Worm (Caenorhabditis elegans) whole organism, late embryonic: Measurements from ENCODE around the gene D1086.11.

ENCODE experiments used
- C38D4.7 ChIP-seq: fragments of 200-800 bp; sonication (Bioruptor generic); optimal IDR thresholded peaks from 2 replicates; lab custom pipeline; 2018; ENCODE audit warnings: mild to moderate bottlenecking, missing genetic modification characterization, moderate library complexity, missing compliant biosample characterization
- T23F11.4 ChIP-seq: fragments of 200-800 bp; sonication (Bioruptor generic); optimal IDR thresholded peaks from 2 replicates; lab custom pipeline; 2018; ENCODE audit warnings: mild to moderate bottlenecking, missing genetic modification characterization, missing compliant biosample characterization
- ceh-14 ChIP-seq: sonication (generic microtip); optimal IDR thresholded peaks from 2 replicates; lab custom pipeline; 2016; ENCODE audit warnings: missing genotype, missing genetic modification characterization, missing compliant biosample characterization
- ceh-22 ChIP-seq: sonication (generic microtip); optimal IDR thresholded peaks from 2 replicates; lab custom pipeline; 2017; ENCODE audit warnings: missing biosample characterization, missing genetic modification characterization
- ceh-31 ChIP-seq: sonication (generic microtip); optimal IDR thresholded peaks from 2 replicates; lab custom pipeline; 2016; ENCODE audit warnings: missing genetic modification characterization, missing compliant biosample characterization
- ceh-6 ChIP-seq: fragments of 200-800 bp; sonication (Bioruptor generic); optimal IDR thresholded peaks from 2 replicates; lab custom pipeline; 2018; ENCODE audit warnings: mild to moderate bottlenecking, missing genetic modification characterization, missing compliant biosample characterization
- ceh-9 ChIP-seq: sonication (generic microtip); optimal IDR thresholded peaks from 2 replicates; lab custom pipeline; 2016; ENCODE audit warnings: mild to moderate bottlenecking, missing genetic modification characterization, inconsistent platforms, missing compliant biosample characterization
- dmd-4 ChIP-seq: sonication (generic microtip); optimal IDR thresholded peaks from 2 replicates; lab custom pipeline; 2016; ENCODE audit warnings: borderline replicate concordance, missing genetic modification characterization, missing compliant biosample characterization
- elt-2 ChIP-seq: sonication (generic microtip); optimal IDR thresholded peaks from 2 replicates; lab custom pipeline; 2016; ENCODE audit warnings: missing genetic modification reagents, missing genetic modification characterization, missing compliant biosample characterization
- ets-4 ChIP-seq: sonication (generic microtip); optimal IDR thresholded peaks from 2 replicates; lab custom pipeline; 2016; ENCODE audit warnings: missing genetic modification characterization, missing compliant biosample characterization
- eyg-1 ChIP-seq: sonication (generic microtip); optimal IDR thresholded peaks from 2 replicates; lab custom pipeline; 2016; ENCODE audit warnings: missing genotype, missing genetic modification characterization, missing compliant biosample characterization
- fax-1 ChIP-seq: sonication (generic microtip); optimal IDR thresholded peaks from 2 replicates; lab custom pipeline; 2016; ENCODE audit warnings: missing genotype, missing genetic modification characterization, missing compliant biosample characterization
- fkh-6 ChIP-seq: sonication (generic microtip); optimal IDR thresholded peaks from 2 replicates; lab custom pipeline; 2016; ENCODE audit warnings: missing genetic modification characterization, missing compliant biosample characterization
- hlh-30 ChIP-seq: sonication (generic microtip); optimal IDR thresholded peaks from 2 replicates; lab custom pipeline; 2017; ENCODE audit warnings: antibody characterized with exemption, missing genetic modification characterization, missing compliant biosample characterization; ENCODE audit not compliant: insufficient read depth
- nfya-1 ChIP-seq: sonication (generic microtip); optimal IDR thresholded peaks from 2 replicates; lab custom pipeline; 2017; ENCODE audit warnings: missing genetic modification characterization, mild to moderate bottlenecking, missing compliant biosample characterization, antibody characterized with exemption, moderate library complexity
- pag-3 ChIP-seq: sonication (generic microtip); optimal IDR thresholded peaks from 2 replicates; lab custom pipeline; 2016; ENCODE audit warnings: missing compliant biosample characterization, missing genetic modification characterization, borderline replicate concordance
- pha-4 ChIP-seq: fragments of 150-350 bp; optimal IDR thresholded peaks from 2 replicates; lab custom pipeline; 2018; ENCODE audit warnings: missing biosample characterization, missing genetic modification reagents, missing genetic modification characterization
- rnt-1 ChIP-seq: sonication (generic microtip); optimal IDR thresholded peaks from 2 replicates; lab custom pipeline; 2016; ENCODE audit warnings: missing genetic modification characterization, missing compliant biosample characterization
- sdc-2 ChIP-seq: sonication (generic microtip); optimal IDR thresholded peaks from 2 replicates; lab custom pipeline; 2016; ENCODE audit warnings: missing genotype, missing genetic modification characterization, missing compliant biosample characterization
- sox-2 ChIP-seq: fragments of 200-800 bp; sonication (Bioruptor generic); IDR thresholded peaks from 2 replicates; pipeline ENCODE4 v1.3.6; 2022; ENCODE audit warnings: missing genetic modification reagents, missing genetic modification characterization, missing compliant biosample characterization
- sox-4 ChIP-seq: sonication (generic microtip); optimal IDR thresholded peaks from 2 replicates; lab custom pipeline; 2017; ENCODE audit warnings: mild to moderate bottlenecking, missing genetic modification characterization, inconsistent platforms, missing compliant biosample characterization
- tbx-2 ChIP-seq: sonication (generic microtip); optimal IDR thresholded peaks from 2 replicates; lab custom pipeline; 2016; ENCODE audit warnings: missing genetic modification characterization, missing compliant biosample characterization
- ttx-3 ChIP-seq: sonication (generic microtip); optimal IDR thresholded peaks from 2 replicates; lab custom pipeline; 2016; ENCODE audit warnings: missing genetic modification reagents, missing genetic modification characterization, missing compliant biosample characterization
- unc-3 ChIP-seq, 2 experiments: fragments of 200-800 bp in 1 of 2; sonication (Bioruptor generic) in 1 of 2; sonication (generic microtip) in 1 of 2; conservative IDR thresholded peaks in 1 of 2; optimal IDR thresholded peaks in 1 of 2; 2 replicates each; pipeline versions ENCODE4 v1.3.6 to Lab custom; 2016 to 2022; ENCODE audit warnings: missing compliant biosample characterization in 2 of 2, missing genetic modification characterization in 2 of 2, missing genetic modification reagents in 1 of 2
- unc-55 ChIP-seq: sonication (generic microtip); optimal IDR thresholded peaks from 2 replicates; lab custom pipeline; 2017; ENCODE audit warnings: missing biosample characterization, missing genetic modification reagents, missing genetic modification characterization
- ztf-16 ChIP-seq: sonication (generic microtip); optimal IDR thresholded peaks from 2 replicates; lab custom pipeline; 2017; ENCODE audit warnings: missing genetic modification characterization, missing compliant biosample characterization

D1086.11 gene

ce11 chrV:14103970-14104369 lies 29.7 kb downstream of the D1086.11 start, which contains the start of gene D1086.9:
TSS of gene D1086.9 (plus strand) at chrV:14104270.
- TF ChIP-seq ttx-3, result no peak
- TF ChIP-seq pha-4, result no peak
- no peak for TF ChIP-seq unc-3 (GFP tag; conservative IDR thresholded peaks at IDR 0.05; lab: Robert Waterston, UW)
- no peak for TF ChIP-seq unc-3 (tag; optimal IDR thresholded peaks at IDR 0.05; lab: Kevin White, UChicago)
- no peak for TF ChIP-seq unc-55 (GFP tag; lab: Kevin White, UChicago)
- TF ChIP-seq, all 69 proteins: peak for 0

ce11 chrV:14107511-14107910 lies 33.3 kb downstream of the D1086.11 start, which contains the start of gene H39E23.3:
TSS of gene H39E23.3 (plus strand) at chrV:14107811.
- TF ChIP-seq sox-2 (no peak), ets-4 (tag; lab: Kevin White, UChicago) (no peak), sdc-2 (tag; lab: Kevin White, UChicago) (no peak), T23F11.4 (GFP tag; lab: Kevin White, UChicago) (no peak), ttx-3 (no peak), elt-2 (no peak), eyg-1 (no peak), fax-1 (tag; lab: Kevin White, UChicago) (no peak), ceh-22 (tag; lab: Kevin White, UChicago) (no peak), pag-3 (tag; lab: Kevin White, UChicago) (no peak), tbx-2 (tag; lab: Kevin White, UChicago) (no peak), ztf-16 (tag; lab: Kevin White, UChicago) (no peak), ceh-9 (no peak), dmd-4 (no peak), nfya-1 (no peak)
- TF ChIP-seq, all 69 proteins: peak for 0

ce11 chrV:14110042-14110441 lies 35.8 kb downstream of the D1086.11 start, which contains the start of gene H39E23.2:
TSS of gene H39E23.2 (plus strand) at chrV:14110342.
- no peak for TF ChIP-seq ceh-22 (tag; lab: Kevin White, UChicago)
- TF ChIP-seq elt-2, result no peak
- TF ChIP-seq C38D4.7 (GFP tag; lab: Kevin White, UChicago), result no peak
- TF ChIP-seq rnt-1 (tag; lab: Kevin White, UChicago), result no peak
- no peak for TF ChIP-seq sdc-2 (tag; lab: Kevin White, UChicago)

- TF ChIP-seq ceh-31 (tag; lab: Kevin White, UChicago), result no peak
Measured at ce11 chrV:14120674-14121073, 46.4 kb downstream of the D1086.11 start.

- no peak for TF ChIP-seq sox-4 (tag; lab: Kevin White, UChicago)
- no peak for TF ChIP-seq ceh-6 (GFP tag; lab: Kevin White, UChicago)
- TF ChIP-seq fkh-6 (tag; lab: Kevin White, UChicago), result no peak
- no peak for TF ChIP-seq hlh-30
- TF ChIP-seq ceh-14 (tag; lab: Kevin White, UChicago), result no peak
Measured at ce11 chrV:14123176-14123575, 48.9 kb downstream of the D1086.11 start.
